Fruit fly (Drosophila melanogaster) whole organism, pupa: ENCODE measurements around the gene RanGAP.

Experiments
- CG10348 ChIP-seq: fragments of 200-800 bp; sonication (Bioruptor generic); IDR thresholded peaks from 2 replicates; pipeline ENCODE4 v1.3.6; 2022; ENCODE audit warnings: missing biosample characterization, missing genetic modification characterization
- CG12605 ChIP-seq: fragments of 200-800 bp; sonication (Bioruptor generic); IDR thresholded peaks from 2 replicates; pipeline ENCODE4 v1.3.6; 2022; ENCODE audit warnings: missing biosample characterization, missing genetic modification characterization
- CG13204 ChIP-seq: fragments of 200-800 bp; sonication (Bioruptor generic); optimal IDR thresholded peaks from 2 replicates; lab custom pipeline; 2018; ENCODE audit warnings: missing biosample characterization, mild to moderate bottlenecking, missing genetic modification characterization, moderate library complexity
- CG14655 ChIP-seq: fragments of 200-800 bp; sonication (Bioruptor generic); optimal IDR thresholded peaks from 3 replicates; lab custom pipeline; 2017; ENCODE audit warnings: mild to moderate bottlenecking, missing biosample characterization, missing genetic modification reagents, missing genetic modification characterization
- CG15710 ChIP-seq: fragments of 200-800 bp; sonication (Bioruptor generic); optimal IDR thresholded peaks from 2 replicates; lab custom pipeline; 2018; ENCODE audit warnings: missing biosample characterization, mild to moderate bottlenecking, missing genetic modification characterization, moderate library complexity
- CG17806 ChIP-seq: fragments of 200-800 bp; sonication (Bioruptor generic); optimal IDR thresholded peaks from 2 replicates; lab custom pipeline; 2018; ENCODE audit warnings: missing biosample characterization, mild to moderate bottlenecking, missing genetic modification characterization, moderate library complexity
- CG32121 ChIP-seq: fragments of 200-800 bp; sonication (Bioruptor generic); IDR thresholded peaks from 2 replicates; pipeline ENCODE4 v1.3.6; 2022; ENCODE audit warnings: missing biosample characterization, missing genetic modification characterization
- CG34367 ChIP-seq: fragments of 200-800 bp; sonication (Bioruptor generic); optimal IDR thresholded peaks from 2 replicates; lab custom pipeline; 2018; ENCODE audit warnings: missing biosample characterization, mild to moderate bottlenecking, missing genetic modification characterization
- CG4496 ChIP-seq: fragments of 200-800 bp; sonication (Bioruptor generic); IDR thresholded peaks from 3 replicates; pipeline ENCODE4 v1.3.6; 2022; ENCODE audit warnings: missing biosample characterization, missing genetic modification characterization
- CG8159 ChIP-seq: fragments of 200-800 bp; sonication (Bioruptor generic); optimal IDR thresholded peaks from 3 replicates; lab custom pipeline; 2018; ENCODE audit warnings: missing biosample characterization, mild to moderate bottlenecking, missing genetic modification characterization, moderate library complexity
- CG8301 ChIP-seq: fragments of 200-800 bp; sonication (Bioruptor generic); optimal IDR thresholded peaks from 2 replicates; lab custom pipeline; 2018; ENCODE audit warnings: missing biosample characterization, mild to moderate bottlenecking, missing genetic modification characterization
- CG9948 ChIP-seq: fragments of 200-800 bp; sonication (Bioruptor generic); optimal IDR thresholded peaks from 2 replicates; lab custom pipeline; 2018; ENCODE audit warnings: missing biosample characterization, mild to moderate bottlenecking, missing genetic modification characterization, moderate library complexity
- D1 ChIP-seq: fragments of 200-800 bp; sonication (Bioruptor generic); optimal IDR thresholded peaks from 2 replicates; lab custom pipeline; 2018; ENCODE audit warnings: missing biosample characterization, mild to moderate bottlenecking, missing genetic modification characterization, moderate library complexity
- EcR ChIP-seq: fragments of 200-800 bp; sonication (Bioruptor generic); optimal IDR thresholded peaks from 3 replicates; lab custom pipeline; 2019; ENCODE audit warnings: missing biosample characterization, missing genetic modification characterization, mild to moderate bottlenecking, moderate library complexity, missing genetic modification reagents
- Ets98B ChIP-seq: fragments of 200-800 bp; sonication (Bioruptor generic); IDR thresholded peaks from 2 replicates; pipeline ENCODE4 v1.3.6; 2022; ENCODE audit warnings: missing biosample characterization, missing genetic modification characterization
- Pif1A ChIP-seq: fragments of 200-800 bp; sonication (Bioruptor generic); optimal IDR thresholded peaks from 3 replicates; lab custom pipeline; 2016; ENCODE audit warnings: missing biosample characterization, missing genetic modification characterization
- Pif1B ChIP-seq: fragments of 200-800 bp; sonication (Bioruptor generic); optimal IDR thresholded peaks from 3 replicates; lab custom pipeline; 2016; ENCODE audit warnings: missing biosample characterization, missing genetic modification characterization
- Snoo ChIP-seq: fragments of 200-800 bp; sonication (Bioruptor generic); optimal IDR thresholded peaks from 3 replicates; lab custom pipeline; 2017; ENCODE audit warnings: missing biosample characterization, mild to moderate bottlenecking, missing genetic modification characterization, inconsistent platforms
- fd96Ca ChIP-seq: fragments of 200-800 bp; sonication (Bioruptor generic); IDR thresholded peaks from 3 replicates; pipeline ENCODE4 v1.3.6; 2022; ENCODE audit warnings: missing biosample characterization, missing genetic modification characterization
- gl ChIP-seq: fragments of 200-800 bp; sonication (Bioruptor generic); optimal IDR thresholded peaks from 2 replicates; lab custom pipeline; 2018; ENCODE audit warnings: missing biosample characterization, mild to moderate bottlenecking, missing genetic modification characterization
- rn ChIP-seq: fragments of 200-800 bp; sonication (Bioruptor generic); IDR thresholded peaks from 2 replicates; pipeline ENCODE4 v1.3.6; 2022; ENCODE audit warnings: missing biosample characterization, missing genetic modification characterization

Gene RanGAP

DNA sequence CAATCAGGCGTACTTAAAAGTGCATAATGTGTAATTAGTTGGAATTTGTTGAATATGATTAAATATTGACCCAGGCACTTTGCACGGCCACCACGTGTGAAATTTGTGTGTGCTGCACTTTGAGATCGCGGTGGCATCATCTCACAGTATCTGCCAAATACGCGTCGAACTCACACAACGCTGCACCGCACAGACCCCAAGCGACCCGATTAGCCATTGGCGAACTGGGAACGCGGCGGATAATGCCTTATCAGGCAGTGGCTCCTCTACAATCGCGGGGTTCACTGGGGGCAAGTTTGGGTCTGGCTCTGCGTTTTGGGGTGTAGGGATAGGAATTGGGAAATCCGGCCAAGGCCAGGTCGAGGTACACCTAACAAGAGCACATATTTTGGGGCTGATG, 13.4 kb downstream of the RanGAP start:
- TF ChIP-seq CG15710 (tag; lab: Kevin White, UChicago) (no peak), CG32121 (GFP tag; lab: Robert Waterston, UW) (peak; percentile 26; the same call in 1 of the 2 replicates)

dm6 chr2L:19455723-19456122, 14.0 kb downstream of the RanGAP start:
- TF ChIP-seq CG10348 (GFP tag; lab: Robert Waterston, UW) (no peak), CG32121 (GFP tag; lab: Robert Waterston, UW) (no peak), Pif1A (GFP tag; lab: Kevin White, UChicago) (no peak), D1 (no peak), Snoo (tag; lab: Kevin White, UChicago) (no peak), CG17806 (tag; lab: Kevin White, UChicago) (no peak), Ets98B (no peak), CG9948 (no peak), CG12605 (GFP tag; lab: Robert Waterston, UW) (no peak), fd96Ca (GFP tag; lab: Robert Waterston, UW) (no peak)

- TF ChIP-seq CG10348 (GFP tag; lab: Robert Waterston, UW): no peak
- TF ChIP-seq, all 21 proteins: peak for 0
These were observed 16.3 kb downstream of the RanGAP start for dm6 chr2L:19457890-19458580.

DNA sequence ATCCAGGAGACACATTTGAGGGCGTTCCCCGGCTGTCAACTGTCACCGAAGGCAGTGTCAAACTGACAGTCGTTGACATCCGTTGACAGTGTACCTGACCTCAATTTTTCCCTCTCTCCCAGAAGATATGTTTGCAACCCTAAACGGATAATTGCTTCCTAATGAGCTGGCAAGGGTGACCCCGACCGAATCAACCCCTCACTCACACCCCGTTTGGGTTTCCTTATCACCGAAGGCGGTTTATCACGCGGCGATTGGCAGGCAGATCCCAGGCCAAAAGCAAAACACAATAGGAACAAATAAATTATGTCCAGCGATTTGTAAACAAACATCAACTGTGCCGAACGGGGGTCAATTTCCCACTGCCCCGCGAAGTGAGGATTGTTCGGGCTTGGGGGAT, 17.6 kb downstream of the RanGAP start:
- no peak for TF ChIP-seq CG8301 (tag; lab: Kevin White, UChicago)
- no peak for TF ChIP-seq Snoo (tag; lab: Kevin White, UChicago)
- no peak for TF ChIP-seq gl (tag; lab: Kevin White, UChicago)
- no peak for TF ChIP-seq CG17806 (tag; lab: Kevin White, UChicago)
- no peak for TF ChIP-seq CG4496 (GFP tag; lab: Robert Waterston, UW)
- TF ChIP-seq CG32121 (GFP tag; lab: Robert Waterston, UW): no peak
- TF ChIP-seq CG9948: no peak
- no peak for TF ChIP-seq rn (GFP tag; lab: Robert Waterston, UW)
- no peak for TF ChIP-seq D1
- TF ChIP-seq CG8159 (tag; lab: Kevin White, UChicago): no peak
- no peak for TF ChIP-seq Pif1A (GFP tag; lab: Kevin White, UChicago)
- TF ChIP-seq CG13204 (GFP tag; lab: Kevin White, UChicago): no peak
- TF ChIP-seq Ets98B: no peak
- no peak for TF ChIP-seq fd96Ca (GFP tag; lab: Robert Waterston, UW)
- no peak for TF ChIP-seq CG14655
- no peak for TF ChIP-seq CG34367 (tag; lab: Kevin White, UChicago)

- TF ChIP-seq CG14655: no peak
- no peak for TF ChIP-seq CG34367 (tag; lab: Kevin White, UChicago)
- no peak for TF ChIP-seq CG10348 (GFP tag; lab: Robert Waterston, UW)
- no peak for TF ChIP-seq CG15710 (tag; lab: Kevin White, UChicago)
- TF ChIP-seq CG4496 (GFP tag; lab: Robert Waterston, UW): peak; percentile 72; the same call in 2 of the 3 replicates
- TF ChIP-seq D1: no peak
- no peak for TF ChIP-seq CG17806 (tag; lab: Kevin White, UChicago)
- TF ChIP-seq rn (GFP tag; lab: Robert Waterston, UW): no peak
- peak; percentile 19; the same call in 1 of the 2 replicates for TF ChIP-seq Ets98B
- TF ChIP-seq CG9948: no peak
- TF ChIP-seq CG12605 (GFP tag; lab: Robert Waterston, UW): no peak
- TF ChIP-seq, all 21 proteins: peak for 2
These were observed 21.1 kb downstream of the RanGAP start for dm6 chr2L:19462898-19463297.

DNA sequence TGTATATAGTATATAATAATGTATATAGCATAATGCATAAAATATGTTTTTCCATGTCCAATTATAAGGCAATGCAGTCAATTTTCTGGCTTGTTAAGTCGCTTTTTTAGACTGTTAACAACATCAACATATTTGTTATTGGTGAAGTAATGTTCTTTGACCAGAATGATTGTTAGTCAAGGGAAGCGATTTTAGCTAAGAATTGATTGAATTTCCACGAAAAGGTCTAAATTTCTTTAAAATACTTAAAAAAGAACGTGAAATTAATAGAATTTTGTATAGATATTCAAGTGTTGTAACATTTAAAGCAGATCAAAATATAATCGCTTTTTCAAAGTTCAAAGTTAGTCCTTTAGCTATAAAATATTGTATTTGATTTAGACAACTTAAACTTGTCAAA, 21.6 kb downstream of the RanGAP start:
- TF ChIP-seq CG8159 (tag; lab: Kevin White, UChicago) (no peak), CG8301 (tag; lab: Kevin White, UChicago) (peak; percentile 8), Pif1A (GFP tag; lab: Kevin White, UChicago) (peak; percentile 2), CG13204 (GFP tag; lab: Kevin White, UChicago) (no peak), EcR (no peak), D1 (no peak), CG4496 (GFP tag; lab: Robert Waterston, UW) (no peak), fd96Ca (GFP tag; lab: Robert Waterston, UW) (no peak), CG17806 (tag; lab: Kevin White, UChicago) (no peak), CG32121 (GFP tag; lab: Robert Waterston, UW) (no peak), Ets98B (no peak), gl (tag; lab: Kevin White, UChicago) (no peak), CG14655 (peak; percentile 70), CG15710 (tag; lab: Kevin White, UChicago) (no peak), CG12605 (GFP tag; lab: Robert Waterston, UW) (0 out of 2 replicates have a peak, but pooled peaks have one; percentile 7), Snoo (tag; lab: Kevin White, UChicago) (no peak), CG34367 (tag; lab: Kevin White, UChicago) (no peak), CG9948 (peak; percentile 23), Pif1B (GFP tag; lab: Kevin White, UChicago) (no peak), CG10348 (GFP tag; lab: Robert Waterston, UW) (no peak), rn (GFP tag; lab: Robert Waterston, UW) (no peak)
- TF ChIP-seq, all 21 proteins: peak for 5
